Worm (Caenorhabditis elegans) whole organism, early embryonic: Measurements from ENCODE around the gene R151.8.

Source experiments
- B0310.2 ChIP-seq: sonication (generic microtip); optimal IDR thresholded peaks from 2 replicates; lab custom pipeline; 2016; ENCODE audit warnings: mild to moderate bottlenecking, missing genetic modification characterization, missing compliant biosample characterization
- F13C5.2 ChIP-seq: sonication (generic microtip); optimal IDR thresholded peaks from 2 replicates; lab custom pipeline; 2017; ENCODE audit warnings: mild to moderate bottlenecking, missing genetic modification characterization, inconsistent platforms, missing compliant biosample characterization
- aly-1 ChIP-seq: sonication (generic microtip); optimal IDR thresholded peaks from 2 replicates; lab custom pipeline; 2016; ENCODE audit warnings: missing genetic modification characterization, missing compliant biosample characterization
- ama-1 ChIP-seq: fragments of 150-350 bp; optimal IDR thresholded peaks from 2 replicates; lab custom pipeline; 2014
- ceh-13 ChIP-seq: fragments of 200-800 bp; sonication (Bioruptor generic); optimal IDR thresholded peaks from 2 replicates; lab custom pipeline; 2018; ENCODE audit warnings: mild to moderate bottlenecking, missing genetic modification characterization, missing compliant biosample characterization
- ceh-36 ChIP-seq: sonication (generic microtip); optimal IDR thresholded peaks from 2 replicates; lab custom pipeline; 2016; ENCODE audit warnings: missing genetic modification characterization, inconsistent platforms, missing compliant biosample characterization
- ets-7 ChIP-seq: sonication (generic microtip); optimal IDR thresholded peaks from 2 replicates; lab custom pipeline; 2016; ENCODE audit warnings: missing genotype, missing genetic modification characterization, missing compliant biosample characterization
- flt-1 ChIP-seq: fragments of 200-800 bp; sonication (Bioruptor generic); IDR thresholded peaks from 2 replicates; pipeline ENCODE4 v1.3.6; 2022; ENCODE audit warnings: missing genetic modification characterization, missing compliant biosample characterization
- hmbx-1 ChIP-seq: sonication (generic microtip); optimal IDR thresholded peaks from 2 replicates; lab custom pipeline; 2016; ENCODE audit warnings: mild to moderate bottlenecking, missing genetic modification characterization, missing compliant biosample characterization
- hmg-4 ChIP-seq: fragments of 200-800 bp; sonication (Bioruptor generic); optimal IDR thresholded peaks from 2 replicates; lab custom pipeline; 2018; ENCODE audit warnings: mild to moderate bottlenecking, missing genetic modification characterization, missing compliant biosample characterization
- hnd-1 ChIP-seq: sonication (generic microtip); optimal IDR thresholded peaks from 2 replicates; lab custom pipeline; 2016; ENCODE audit warnings: missing genetic modification characterization, missing compliant biosample characterization
- pes-1 ChIP-seq: fragments of 200-800 bp; sonication (Bioruptor generic); IDR thresholded peaks from 2 replicates; pipeline ENCODE4 v1.3.6; 2022; ENCODE audit warnings: missing genetic modification reagents, missing genetic modification characterization, missing compliant biosample characterization
- scrt-1 ChIP-seq: fragments of 200-800 bp; sonication (Bioruptor generic); IDR thresholded peaks from 2 replicates; pipeline ENCODE4 v1.3.6; 2022; ENCODE audit warnings: missing genetic modification characterization, missing compliant biosample characterization
- sea-1 ChIP-seq: fragments of 200-800 bp; sonication (Bioruptor generic); conservative IDR thresholded peaks from 2 replicates; pipeline ENCODE4 v1.3.6; 2022; ENCODE audit warnings: missing genetic modification characterization, missing compliant biosample characterization
- tbx-11 ChIP-seq: fragments of 200-800 bp; sonication (Bioruptor generic); IDR thresholded peaks from 2 replicates; pipeline ENCODE4 v1.3.6; 2022; ENCODE audit warnings: missing genetic modification characterization, missing compliant biosample characterization
- tbx-37 ChIP-seq: fragments of 200-800 bp; sonication (Bioruptor generic); conservative IDR thresholded peaks from 2 replicates; pipeline ENCODE4 v1.3.6; 2022; ENCODE audit warnings: missing genetic modification reagents, missing genetic modification characterization, missing compliant biosample characterization
- tra-4 ChIP-seq: sonication (generic microtip); optimal IDR thresholded peaks from 2 replicates; lab custom pipeline; 2017; ENCODE audit warnings: missing genetic modification characterization, missing compliant biosample characterization

Gene R151.8

DNA sequence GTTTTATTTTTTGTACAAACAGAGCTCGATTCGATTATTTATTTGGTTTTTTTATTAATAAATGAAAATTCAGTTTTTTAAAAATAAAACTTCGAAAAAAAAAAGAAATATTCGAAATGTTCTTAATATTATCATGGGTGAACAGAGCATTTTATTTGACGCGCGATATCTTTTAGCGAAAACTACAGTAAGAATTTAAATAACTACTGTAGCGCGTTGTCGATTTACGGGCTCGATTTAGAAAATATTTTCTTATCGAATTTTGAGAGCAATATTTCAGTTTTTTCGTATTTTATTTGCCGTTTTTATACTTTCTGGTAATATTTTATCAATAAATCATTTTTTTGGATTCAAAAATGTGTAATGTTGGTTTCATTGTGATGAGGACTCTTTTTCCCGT is 8.5 kb downstream of the R151.8 start:
- TF ChIP-seq hnd-1 (tag; lab: Kevin White, UChicago), result no peak
- no peak for TF ChIP-seq F13C5.2 (tag; lab: Kevin White, UChicago)
- TF ChIP-seq B0310.2 (tag; lab: Kevin White, UChicago), result no peak
- no peak for TF ChIP-seq flt-1
- no peak for TF ChIP-seq scrt-1 (GFP tag; lab: Robert Waterston, UW)
- TF ChIP-seq ceh-36 (tag; lab: Kevin White, UChicago), result no peak
- TF ChIP-seq tra-4 (tag; lab: Kevin White, UChicago), result no peak
- TF ChIP-seq hmg-4 (GFP tag; lab: Kevin White, UChicago), result no peak
- TF ChIP-seq pes-1 (GFP tag; lab: Robert Waterston, UW), result no peak

DNA sequence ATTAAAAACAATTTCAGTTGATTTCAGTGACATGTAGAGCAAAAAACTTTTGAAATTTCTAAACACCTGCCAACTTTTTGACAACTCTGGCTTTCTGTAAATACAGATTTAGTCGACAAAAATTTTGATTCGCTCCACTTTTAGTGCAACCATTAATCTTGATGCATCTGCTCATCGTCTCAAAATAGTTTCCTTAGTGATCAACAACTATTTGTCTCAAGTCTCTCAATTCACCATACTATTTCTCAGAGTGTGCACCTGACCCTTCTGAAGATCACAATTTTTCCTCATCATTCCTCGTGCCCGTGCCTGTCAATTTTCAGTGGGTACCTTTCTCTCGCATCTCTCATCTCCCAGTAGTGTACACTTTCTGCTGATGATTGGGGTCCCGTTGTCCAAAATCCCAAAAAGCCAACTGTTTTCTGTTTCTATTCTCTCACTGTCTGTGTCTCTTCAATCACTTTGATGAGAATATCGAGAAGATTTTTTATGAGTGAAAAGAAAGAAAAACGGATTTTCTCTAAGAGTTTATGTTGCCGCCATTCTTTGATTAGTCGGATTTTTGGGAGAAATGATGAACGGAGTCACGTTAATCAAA is 12.6 kb downstream of the R151.8 start:
- TF ChIP-seq flt-1 (no peak), hnd-1 (tag; lab: Kevin White, UChicago) (no peak), ceh-13 (GFP tag; lab: Kevin White, UChicago) (no peak), sea-1 (GFP tag; lab: Robert Waterston, UW) (no peak), aly-1 (tag; lab: Kevin White, UChicago) (no peak), pes-1 (GFP tag; lab: Robert Waterston, UW) (no peak), hmg-4 (GFP tag; lab: Kevin White, UChicago) (no peak), ceh-36 (tag; lab: Kevin White, UChicago) (no peak), ets-7 (no peak), B0310.2 (tag; lab: Kevin White, UChicago) (no peak), tbx-11 (GFP tag; lab: Robert Waterston, UW) (no peak), ama-1 (no peak), tra-4 (tag; lab: Kevin White, UChicago) (no peak), F13C5.2 (tag; lab: Kevin White, UChicago) (no peak), scrt-1 (GFP tag; lab: Robert Waterston, UW) (no peak), hmbx-1 (no peak), tbx-37 (GFP tag; lab: Robert Waterston, UW) (no peak)

ce11 chrIII:7216226-7216625 is 13.4 kb downstream of the R151.8 start, which contains the start of gene R151.1:
Gene R151.1, plus strand, starts transcription at chrIII:7216526.
- TF ChIP-seq ets-7, result no peak
- no peak for TF ChIP-seq hmg-4 (GFP tag; lab: Kevin White, UChicago)

ce11 chrIII:7215532-7215931 is 14.1 kb downstream of the R151.8 start:
- TF ChIP-seq pes-1 (GFP tag; lab: Robert Waterston, UW) (no peak), hmbx-1 (no peak), ets-7 (no peak), hmg-4 (GFP tag; lab: Kevin White, UChicago) (no peak), tbx-11 (GFP tag; lab: Robert Waterston, UW) (no peak)

DNA sequence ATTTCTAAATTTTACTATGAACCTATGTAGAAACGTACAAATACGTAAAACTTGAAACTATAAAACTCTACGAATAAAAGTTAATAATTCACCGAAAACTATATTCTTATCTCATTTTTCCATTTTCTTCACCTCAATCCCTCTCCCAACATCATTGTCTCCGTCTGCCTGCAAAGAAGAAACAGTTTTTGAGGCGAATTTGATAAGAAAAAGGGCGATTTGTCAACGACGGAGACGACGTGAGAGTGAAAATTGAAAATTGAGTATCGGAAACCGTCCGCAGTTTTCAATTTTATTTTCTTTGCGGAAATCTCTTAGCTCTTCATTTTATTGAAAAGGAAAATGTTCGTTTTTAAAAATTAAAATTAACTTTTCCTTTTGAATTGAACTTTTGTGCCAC is 17.6 kb downstream of the R151.8 start:
- TF ChIP-seq tbx-37 (GFP tag; lab: Robert Waterston, UW), result no peak
- TF ChIP-seq ama-1, result no peak
- TF ChIP-seq sea-1 (GFP tag; lab: Robert Waterston, UW), result no peak
- TF ChIP-seq tbx-11 (GFP tag; lab: Robert Waterston, UW), result no peak
- no peak for TF ChIP-seq hmbx-1
- no peak for TF ChIP-seq hnd-1 (tag; lab: Kevin White, UChicago)
- no peak for TF ChIP-seq scrt-1 (GFP tag; lab: Robert Waterston, UW)
- no peak for TF ChIP-seq ceh-36 (tag; lab: Kevin White, UChicago)
- no peak for TF ChIP-seq ceh-13 (GFP tag; lab: Kevin White, UChicago)
- TF ChIP-seq tra-4 (tag; lab: Kevin White, UChicago), result no peak
- TF ChIP-seq ets-7, result no peak
- no peak for TF ChIP-seq B0310.2 (tag; lab: Kevin White, UChicago)
- no peak for TF ChIP-seq pes-1 (GFP tag; lab: Robert Waterston, UW)

- no peak for TF ChIP-seq hmbx-1
- TF ChIP-seq F13C5.2 (tag; lab: Kevin White, UChicago), result no peak
- no peak for TF ChIP-seq hmg-4 (GFP tag; lab: Kevin White, UChicago)
- TF ChIP-seq ceh-13 (GFP tag; lab: Kevin White, UChicago), result no peak
- no peak for TF ChIP-seq tra-4 (tag; lab: Kevin White, UChicago)
- TF ChIP-seq pes-1 (GFP tag; lab: Robert Waterston, UW), result no peak
- TF ChIP-seq B0310.2 (tag; lab: Kevin White, UChicago), result no peak
- TF ChIP-seq tbx-37 (GFP tag; lab: Robert Waterston, UW), result no peak
- TF ChIP-seq aly-1 (tag; lab: Kevin White, UChicago), result no peak
- no peak for TF ChIP-seq flt-1
- TF ChIP-seq scrt-1 (GFP tag; lab: Robert Waterston, UW), result no peak
- no peak for TF ChIP-seq hnd-1 (tag; lab: Kevin White, UChicago)
- TF ChIP-seq ama-1, result no peak
- no peak for TF ChIP-seq ets-7
Observed at ce11 chrIII:7210486-7210885, 19.1 kb downstream of the R151.8 start.

DNA sequence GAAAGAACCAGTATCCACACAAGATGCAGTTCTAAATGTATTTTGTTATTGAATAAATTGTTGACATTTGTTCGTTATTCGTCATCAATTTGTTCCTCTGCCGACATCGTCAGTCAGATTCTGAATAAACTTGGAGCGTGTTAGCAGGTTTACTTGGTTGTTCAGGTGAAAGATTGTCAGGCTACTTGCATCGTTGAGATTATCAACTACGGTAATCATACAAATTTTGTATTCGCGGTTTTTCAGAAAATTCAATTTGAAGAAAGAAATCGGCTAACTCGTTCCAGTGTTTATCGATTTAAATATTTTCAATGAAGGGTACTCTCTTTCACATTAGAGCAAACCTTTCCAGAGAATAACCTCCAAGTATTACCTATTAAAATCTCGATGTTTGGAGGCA is 19.9 kb downstream of the R151.8 start, which contains the start of gene R151.2:
Gene R151.2, plus strand, starts transcription at position 247 of the 400 bp plus-strand sequence.
- TF ChIP-seq hmbx-1, result no peak

DNA sequence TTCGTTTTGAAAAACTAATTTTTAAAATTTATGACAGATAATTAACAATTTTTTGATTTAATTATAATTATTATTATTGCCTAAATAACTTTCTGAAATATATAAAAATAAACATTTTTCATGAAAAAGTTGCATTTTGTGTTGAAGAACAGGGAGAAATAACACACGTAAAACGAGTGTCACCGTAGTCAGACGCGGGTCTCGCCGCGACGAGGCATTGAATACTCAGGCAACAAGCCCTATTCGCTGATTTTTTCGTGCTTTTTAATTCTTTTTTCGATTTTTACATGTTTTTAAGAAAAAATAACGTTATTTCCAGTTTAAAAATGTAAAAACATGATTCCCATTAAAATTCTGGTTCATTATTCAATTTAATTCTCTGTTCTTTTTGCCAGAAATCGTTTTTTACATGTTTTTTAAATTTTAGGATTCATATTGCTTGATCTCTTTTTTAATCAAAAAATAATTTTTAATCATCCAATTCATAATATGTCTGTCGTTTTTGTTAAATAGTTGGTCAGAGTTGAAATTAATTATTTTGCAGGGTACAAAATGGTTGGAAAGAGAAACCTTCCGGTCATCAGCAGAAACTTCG is 21.6 kb downstream of the R151.8 start, which contains the start of gene rpl-6:
Gene rpl-6, plus strand, starts transcription at position 545 of the 595 bp plus-strand sequence.
- TF ChIP-seq pes-1 (GFP tag; lab: Robert Waterston, UW) (no peak), F13C5.2 (tag; lab: Kevin White, UChicago) (peak; percentile 69)
